Fruit fly (Drosophila melanogaster) whole organism, embryonic: ENCODE measurements around the gene CG3117.

Source experiments
- Ada2b ChIP-seq: fragments of 200-800 bp; sonication (Bioruptor generic); IDR thresholded peaks from 2 replicates; pipeline ENCODE4 v1.3.6; 2022; ENCODE audit warnings: missing biosample characterization, missing genetic modification characterization
- CG10267 ChIP-seq: fragments of 200-800 bp; sonication (Bioruptor generic); optimal IDR thresholded peaks from 2 replicates; lab custom pipeline; 2018; ENCODE audit warnings: missing biosample characterization, mild to moderate bottlenecking, missing genetic modification characterization, moderate library complexity
- CG10366 ChIP-seq: fragments of 200-800 bp; sonication (Bioruptor generic); IDR thresholded peaks from 2 replicates; pipeline ENCODE4 v1.3.6; 2022; ENCODE audit warnings: missing biosample characterization, missing genetic modification characterization
- CG11093 ChIP-seq: fragments of 200-800 bp; sonication (Bioruptor generic); IDR thresholded peaks from 3 replicates; pipeline ENCODE4 v1.3.6; 2022; ENCODE audit warnings: missing biosample characterization, missing genetic modification characterization
- CG11695 ChIP-seq: fragments of 200-800 bp; sonication (Bioruptor generic); IDR thresholded peaks from 3 replicates; pipeline ENCODE4 v1.3.6; 2022; ENCODE audit warnings: missing biosample characterization, missing genetic modification characterization
- CG12219 ChIP-seq: fragments of 200-800 bp; sonication (Bioruptor generic); optimal IDR thresholded peaks from 3 replicates; lab custom pipeline; 2018; ENCODE audit warnings: missing biosample characterization, mild to moderate bottlenecking, missing genetic modification characterization
- CG12236 ChIP-seq: fragments of 200-800 bp; sonication (Bioruptor generic); optimal IDR thresholded peaks from 2 replicates; lab custom pipeline; 2016; ENCODE audit warnings: missing biosample characterization, missing genetic modification characterization
- CG12744 ChIP-seq: fragments of 200-800 bp; sonication (Bioruptor generic); optimal IDR thresholded peaks from 2 replicates; lab custom pipeline; 2016; ENCODE audit warnings: missing biosample characterization, missing genetic modification characterization
- CG1529 ChIP-seq: fragments of 200-800 bp; sonication (Bioruptor generic); optimal IDR thresholded peaks from 3 replicates; lab custom pipeline; 2018; ENCODE audit warnings: missing biosample characterization, missing genetic modification characterization
- CG16863 ChIP-seq: fragments of 200-800 bp; sonication (Bioruptor generic); optimal IDR thresholded peaks from 3 replicates; lab custom pipeline; 2016; ENCODE audit warnings: missing biosample characterization, missing genetic modification characterization
- CG32532 ChIP-seq: fragments of 200-800 bp; sonication (Bioruptor generic); IDR thresholded peaks from 2 replicates; pipeline ENCODE4 v1.3.6; 2022; ENCODE audit warnings: missing biosample characterization, missing genetic modification characterization
- CG32767 ChIP-seq: fragments of 200-800 bp; sonication (Bioruptor generic); IDR thresholded peaks from 2 replicates; pipeline ENCODE4 v1.3.6; 2022; ENCODE audit warnings: missing biosample characterization, missing genetic modification characterization
- CG3726 ChIP-seq: fragments of 200-800 bp; sonication (Bioruptor generic); IDR thresholded peaks from 3 replicates; pipeline ENCODE4, ENCODE4 v1.3.6; 2022; ENCODE audit warnings: missing biosample characterization, missing genetic modification characterization
- CG3838 ChIP-seq: fragments of 200-800 bp; sonication (Bioruptor generic); optimal IDR thresholded peaks from 3 replicates; lab custom pipeline; 2016; ENCODE audit warnings: missing biosample characterization, missing genetic modification characterization
- CG4854 ChIP-seq: fragments of 200-800 bp; sonication (Bioruptor generic); optimal IDR thresholded peaks from 2 replicates; lab custom pipeline; 2016; ENCODE audit warnings: missing biosample characterization, missing genetic modification characterization, inconsistent platforms
- CG7786 ChIP-seq: fragments of 200-800 bp; sonication (Bioruptor generic); optimal IDR thresholded peaks from 2 replicates; lab custom pipeline; 2016; ENCODE audit warnings: missing biosample characterization, missing genetic modification characterization
- CG7963 ChIP-seq: fragments of 200-800 bp; sonication (Bioruptor generic); IDR thresholded peaks from 3 replicates; pipeline ENCODE4 v1.3.6; 2022; ENCODE audit warnings: missing biosample characterization, missing genetic modification characterization; ENCODE audit not compliant: partially characterized antibody
- CHES-1-like ChIP-seq: fragments of 200-800 bp; sonication (Bioruptor generic); optimal IDR thresholded peaks from 2 replicates; lab custom pipeline; 2016; ENCODE audit warnings: missing biosample characterization, missing genetic modification characterization
- CrebB ChIP-seq: fragments of 200-800 bp; sonication (Bioruptor generic); optimal IDR thresholded peaks from 3 replicates; lab custom pipeline; 2018; ENCODE audit warnings: missing biosample characterization, mild to moderate bottlenecking, missing genetic modification characterization
- D19A ChIP-seq: fragments of 200-800 bp; optimal IDR thresholded peaks from 3 replicates; lab custom pipeline; 2019; ENCODE audit warnings: missing biosample characterization, mild to moderate bottlenecking, missing genetic modification characterization, moderate library complexity
- Dad ChIP-seq: fragments of 200-800 bp; sonication (Bioruptor generic); optimal IDR thresholded peaks from 3 replicates; lab custom pipeline; 2016; ENCODE audit warnings: missing biosample characterization, missing genetic modification characterization
- Dip2 ChIP-seq: fragments of 200-800 bp; sonication (Bioruptor generic); IDR thresholded peaks from 2 replicates; pipeline ENCODE4 v1.3.6; 2022; ENCODE audit warnings: missing biosample characterization, missing genetic modification characterization
- GATAe ChIP-seq: fragments of 200-800 bp; sonication (Bioruptor generic); conservative IDR thresholded peaks from 2 replicates; pipeline ENCODE4 v1.3.6; 2022; ENCODE audit warnings: missing biosample characterization, missing genetic modification characterization
- HmgZ ChIP-seq: fragments of 200-800 bp; sonication (Bioruptor generic); optimal IDR thresholded peaks from 2 replicates; lab custom pipeline; 2018; ENCODE audit warnings: missing biosample characterization, mild to moderate bottlenecking, missing genetic modification characterization
- Hmr ChIP-seq: fragments of 200-800 bp; sonication (Bioruptor generic); optimal IDR thresholded peaks from 3 replicates; lab custom pipeline; 2017; ENCODE audit warnings: mild to moderate bottlenecking, missing biosample characterization, missing genetic modification reagents, missing genetic modification characterization
- Hr3 ChIP-seq: fragments of 200-800 bp; sonication (Bioruptor generic); optimal IDR thresholded peaks from 3 replicates; lab custom pipeline; 2016; ENCODE audit warnings: missing biosample characterization, missing genetic modification characterization
- Hsf ChIP-seq: fragments of 200-800 bp; sonication (Bioruptor generic); optimal IDR thresholded peaks from 3 replicates; lab custom pipeline; 2016; ENCODE audit warnings: missing biosample characterization, missing genetic modification characterization
- MESR4 ChIP-seq: fragments of 200-800 bp; sonication (Bioruptor generic); optimal IDR thresholded peaks from 2 replicates; lab custom pipeline; 2018; ENCODE audit warnings: missing biosample characterization, mild to moderate bottlenecking, missing genetic modification characterization, moderate library complexity
- Trl ChIP-seq, 3 experiments: fragments of >200 bp in 2 of 3; fragments of 200-800 bp in 1 of 3; sonication (Bioruptor generic) in 1 of 3; optimal IDR thresholded peaks; 2 replicates in 1 of 3; 3 replicates in 2 of 3; lab custom pipeline; 2016 to 2017; ENCODE audit warnings: missing biosample characterization in 1 of 3, missing genetic modification characterization in 1 of 3
- ara ChIP-seq: fragments of 200-800 bp; sonication (Bioruptor generic); IDR thresholded peaks from 2 replicates; pipeline ENCODE4 v1.3.6; 2022; ENCODE audit warnings: missing biosample characterization, missing genetic modification characterization
- btn ChIP-seq: fragments of 200-800 bp; sonication (Bioruptor generic); optimal IDR thresholded peaks from 2 replicates; lab custom pipeline; 2016; ENCODE audit warnings: missing biosample characterization, missing genetic modification characterization
- cad ChIP-seq: fragments of >200 bp; optimal IDR thresholded peaks from 2 replicates; lab custom pipeline; 2017; ENCODE audit warnings: missing biosample characterization, missing genetic modification characterization
- ci ChIP-seq: fragments of 200-800 bp; sonication (Bioruptor generic); IDR thresholded peaks from 3 replicates; pipeline ENCODE4 v1.3.6; 2022; ENCODE audit warnings: missing biosample characterization, missing genetic modification characterization
- corto ChIP-seq: fragments of 200-800 bp; sonication (Bioruptor generic); optimal IDR thresholded peaks from 2 replicates; lab custom pipeline; 2016; ENCODE audit warnings: missing biosample characterization, mild to moderate bottlenecking, missing genetic modification characterization, moderate library complexity
- dmrt99B ChIP-seq: fragments of 200-800 bp; sonication (Bioruptor generic); optimal IDR thresholded peaks from 2 replicates; lab custom pipeline; 2018; ENCODE audit warnings: missing biosample characterization, mild to moderate bottlenecking, missing genetic modification characterization, moderate library complexity
- dpn ChIP-seq, 2 experiments: fragments of 200-800 bp; sonication (Bioruptor generic); optimal IDR thresholded peaks; 3 replicates each; lab custom pipeline; 2016; ENCODE audit warnings: missing biosample characterization in 2 of 2, missing genetic modification characterization in 2 of 2
- ewg ChIP-seq: fragments of 200-800 bp; sonication (Bioruptor generic); optimal IDR thresholded peaks from 3 replicates; lab custom pipeline; 2017; ENCODE audit warnings: mild to moderate bottlenecking, missing biosample characterization, missing genetic modification reagents, missing genetic modification characterization
- fd102C ChIP-seq: fragments of 200-800 bp; sonication (Bioruptor generic); optimal IDR thresholded peaks from 2 replicates; lab custom pipeline; 2018; ENCODE audit warnings: missing biosample characterization, mild to moderate bottlenecking, missing genetic modification characterization, moderate library complexity
- gce ChIP-seq: fragments of 200-800 bp; sonication (Bioruptor generic); IDR thresholded peaks from 3 replicates; pipeline ENCODE4 v1.3.6; 2022; ENCODE audit warnings: missing biosample characterization, missing genetic modification characterization
- gcm2 ChIP-seq: fragments of 200-800 bp; sonication (Bioruptor generic); optimal IDR thresholded peaks from 2 replicates; lab custom pipeline; 2016; ENCODE audit warnings: missing biosample characterization, missing genetic modification characterization
- ind ChIP-seq: fragments of 200-800 bp; sonication (Bioruptor generic); optimal IDR thresholded peaks from 3 replicates; lab custom pipeline; 2016; ENCODE audit warnings: missing biosample characterization, missing genetic modification characterization
- jigr1 ChIP-seq: fragments of 200-800 bp; sonication (Bioruptor generic); IDR thresholded peaks from 3 replicates; pipeline ENCODE4 v1.3.6; 2022; ENCODE audit warnings: missing biosample characterization, missing genetic modification characterization
- mirr ChIP-seq: fragments of 200-800 bp; sonication (Bioruptor generic); optimal IDR thresholded peaks from 3 replicates; lab custom pipeline; 2018; ENCODE audit warnings: missing biosample characterization, mild to moderate bottlenecking, missing genetic modification characterization
- mld ChIP-seq: fragments of 200-800 bp; sonication (Bioruptor generic); IDR thresholded peaks from 3 replicates; pipeline ENCODE4 v1.3.6; 2022; ENCODE audit warnings: missing biosample characterization, missing genetic modification characterization; ENCODE audit not compliant: partially characterized antibody
- nerfin-1 ChIP-seq: fragments of 200-800 bp; sonication (Bioruptor generic); optimal IDR thresholded peaks from 3 replicates; lab custom pipeline; 2019; ENCODE audit warnings: missing biosample characterization, mild to moderate bottlenecking, missing genetic modification characterization, moderate library complexity
- seq ChIP-seq: fragments of 200-800 bp; sonication (Bioruptor generic); IDR thresholded peaks from 2 replicates; pipeline ENCODE4 v1.3.6; 2022; ENCODE audit warnings: missing biosample characterization, missing genetic modification characterization
- slp2 ChIP-seq: fragments of 200-800 bp; sonication (Bioruptor generic); optimal IDR thresholded peaks from 2 replicates; lab custom pipeline; 2016; ENCODE audit warnings: missing biosample characterization, missing genetic modification characterization
- toy ChIP-seq: fragments of 200-800 bp; sonication (Bioruptor generic); IDR thresholded peaks from 2 replicates; pipeline ENCODE4 v1.3.6; 2022; ENCODE audit warnings: missing biosample characterization, missing genetic modification characterization
- twi ChIP-seq: fragments of 200-800 bp; optimal IDR thresholded peaks from 2 replicates; lab custom pipeline; 2019; ENCODE audit warnings: missing biosample characterization, mild to moderate bottlenecking, missing genetic modification characterization, moderate library complexity
- yki ChIP-seq: fragments of >200 bp; optimal IDR thresholded peaks from 3 replicates; lab custom pipeline; 2018

Gene CG3117

DNA sequence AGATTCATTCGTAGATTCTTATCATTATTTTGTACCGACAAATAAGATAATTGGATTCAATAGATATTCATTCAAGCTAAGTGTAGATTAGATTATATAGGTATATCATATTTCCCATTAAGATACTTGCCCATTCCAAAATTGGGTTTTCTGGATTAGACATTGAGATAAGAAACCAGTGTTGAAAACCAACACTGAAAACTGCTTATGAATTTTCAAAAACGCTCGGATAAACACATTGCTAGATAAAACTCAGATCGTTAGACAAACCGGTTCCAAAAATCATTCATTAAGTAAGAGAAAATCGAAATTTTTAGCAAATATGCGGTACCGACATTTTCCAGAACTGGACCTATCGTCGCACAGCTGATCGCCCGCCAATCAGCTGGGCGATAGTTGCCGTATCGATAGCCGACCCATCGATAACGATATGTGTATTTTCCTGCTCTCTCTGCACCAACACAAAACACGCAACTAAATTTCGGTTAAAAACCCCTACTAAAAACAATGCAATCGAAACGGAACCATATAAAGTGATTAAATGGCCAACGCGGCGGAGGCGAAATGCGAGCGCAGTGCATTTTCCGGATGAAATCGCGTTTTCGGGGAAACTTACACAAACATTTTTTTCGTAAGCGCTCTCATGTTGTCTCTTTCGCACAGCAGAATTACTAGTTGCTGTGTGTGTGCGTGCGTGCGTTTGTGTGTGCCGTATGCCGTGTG is 38.7 kb upstream of the CG3117 start, which contains the start of the genes NTPase and lilli (continued):
- TF ChIP-seq CG7963, result peak; percentile 94
- TF ChIP-seq CG11695 (GFP tag; lab: Robert Waterston, UW), result peak; percentile 38; the same call in 1 of the 3 replicates
- TF ChIP-seq toy, result no peak
- TF ChIP-seq CG7786 (GFP tag; lab: Kevin White, UChicago), result peak; percentile 74
- peak; percentile 58 for TF ChIP-seq CHES-1-like (GFP tag; lab: Kevin White, UChicago)
- TF ChIP-seq btn, result peak; percentile 49
- TF ChIP-seq nerfin-1 (tag; lab: Kevin White, UChicago), result no peak
- TF ChIP-seq Ada2b (GFP tag; lab: Robert Waterston, UW), result 0 out of 2 replicates have a peak, but pooled peaks have one; percentile 18
- no peak for TF ChIP-seq Dip2
- no peak for TF ChIP-seq CrebB (tag; lab: Kevin White, UChicago)
- TF ChIP-seq Dad (GFP tag; lab: Kevin White, UChicago), result peak; percentile 75
- TF ChIP-seq GATAe, result no peak
- TF ChIP-seq CG12744 (GFP tag; lab: Kevin White, UChicago), result peak; percentile 17
- no peak for TF ChIP-seq yki (lab: Kevin White, UChicago)
- TF ChIP-seq slp2 (GFP tag; lab: Kevin White, UChicago), result peak; percentile 72
- peak; percentile 34; the same call in 1 of the 2 replicates for TF ChIP-seq seq (GFP tag; lab: Robert Waterston, UW)
- TF ChIP-seq MESR4 (GFP tag; lab: Kevin White, UChicago), result peak; percentile 86
- TF ChIP-seq CG32767 (GFP tag; lab: Robert Waterston, UW), result peak; percentile 28; the same call in 1 of the 2 replicates
- TF ChIP-seq jigr1 (GFP tag; lab: Robert Waterston, UW), result no peak
- TF ChIP-seq CG4854 (GFP tag; lab: Kevin White, UChicago), result peak; percentile 72
- peak; percentile 7 for TF ChIP-seq gcm2 (GFP tag; lab: Kevin White, UChicago)
- TF ChIP-seq CG3838, result no peak
- no peak for TF ChIP-seq CG11093
- TF ChIP-seq CG16863, result peak; percentile 59
- TF ChIP-seq ci, result peak; percentile 79
- TF ChIP-seq Trl (optimal IDR thresholded peaks at IDR 0.05; lab: Kevin White, UChicago), result no peak
- peak; percentile 85 for TF ChIP-seq Trl (GFP tag; optimal IDR thresholded peaks at IDR 0.05; lab: Kevin White, UChicago)
- no peak for TF ChIP-seq CG12219 (GFP tag; lab: Kevin White, UChicago)
- TF ChIP-seq CG32532 (GFP tag; lab: Robert Waterston, UW), result peak; percentile 9; the same call in 1 of the 2 replicates
- TF ChIP-seq cad, result no peak
- peak; percentile 72 to 76 for TF ChIP-seq dpn (GFP tag; optimal IDR thresholded peaks at IDR 0.05; lab: Kevin White, UChicago)
- TF ChIP-seq mld (GFP tag; lab: Robert Waterston, UW), result peak; percentile 85
- TF ChIP-seq dmrt99B, result no peak
- TF ChIP-seq ewg (GFP tag; lab: Kevin White, UChicago), result no peak
- TF ChIP-seq Hmr (GFP tag; lab: Kevin White, UChicago), result peak; percentile 32
- TF ChIP-seq fd102C, result no peak
- peak; percentile 70 for TF ChIP-seq ara (GFP tag; lab: Robert Waterston, UW)
- no peak for TF ChIP-seq twi
- TF ChIP-seq Hr3 (GFP tag; lab: Kevin White, UChicago), result peak; percentile 27
- peak; percentile 22; the same call in 1 of the 2 replicates for TF ChIP-seq CG10366 (GFP tag; lab: Robert Waterston, UW)
- TF ChIP-seq CG1529, result no peak
- peak; percentile 73 for TF ChIP-seq corto
- 0 out of 3 replicates have a peak, but pooled peaks have one; percentile 36 for TF ChIP-seq gce (GFP tag; lab: Robert Waterston, UW)
- peak; percentile 80 for TF ChIP-seq Hsf
- TF ChIP-seq CG12236, result peak; percentile 67
- peak; percentile 95 for TF ChIP-seq CG10267 (tag; lab: Kevin White, UChicago)
- TF ChIP-seq ind, result peak; percentile 79
- no peak for TF ChIP-seq D19A (tag; lab: Kevin White, UChicago)
- TF ChIP-seq CG3726 (GFP tag; lab: Robert Waterston, UW), result no peak
- peak; percentile 2 for TF ChIP-seq HmgZ (tag; lab: Kevin White, UChicago)
- TF ChIP-seq mirr (GFP tag; lab: Kevin White, UChicago), result peak; percentile 26
